Worm (Caenorhabditis elegans): ENCODE measurements around the gene F10E9.5.

The F10E9.5 gene

DNA sequence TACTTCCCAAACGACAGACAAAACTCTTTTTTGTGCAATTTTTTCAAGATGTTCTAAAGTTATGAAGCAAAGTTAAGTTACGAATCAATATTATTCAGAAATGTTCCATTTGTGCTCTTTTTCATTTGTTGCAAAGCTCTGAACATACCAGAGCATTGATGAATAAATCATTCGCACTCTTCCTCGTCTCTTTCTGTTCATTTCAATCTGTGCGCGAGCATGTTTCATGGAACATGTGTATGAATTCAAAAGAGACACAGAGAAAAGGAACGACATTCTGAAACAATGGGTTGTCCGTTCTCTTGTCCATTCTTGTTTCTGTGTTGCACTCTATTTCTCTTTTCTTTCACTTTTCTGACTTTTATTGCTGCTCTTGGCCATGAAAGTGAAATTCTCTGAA, 27.0 kb upstream of the F10E9.5 start:
- TF ChIP-seq drap-1 (GFP tag; optimal IDR thresholded peaks at IDR 0.05) (no peak), nhr-2 (tag; optimal IDR thresholded peaks at IDR 0.05) (no peak)

DNA sequence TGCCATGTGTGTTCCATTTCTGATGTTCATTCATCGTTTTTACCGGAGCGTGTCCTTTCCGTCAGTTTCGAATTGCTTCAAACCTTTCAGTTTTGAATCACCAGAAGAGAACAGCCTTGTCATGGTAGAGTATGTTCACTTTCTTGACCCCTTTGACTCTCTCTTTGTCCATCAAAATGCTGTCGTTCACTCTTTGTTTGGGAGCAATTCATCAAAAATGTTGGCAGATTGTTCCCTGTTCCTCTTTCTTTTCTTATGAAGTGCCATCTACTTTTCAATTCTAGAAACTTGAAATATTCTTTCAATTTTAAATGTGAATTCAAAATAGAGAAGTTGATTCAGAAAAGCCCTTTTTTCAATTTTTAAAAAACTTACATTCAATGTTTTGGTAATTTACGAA, 26.1 kb upstream of the F10E9.5 start:
- TF ChIP-seq nhr-2 (tag; optimal IDR thresholded peaks at IDR 0.05): peak; percentile 4
- TF ChIP-seq ham-2 (GFP tag; optimal IDR thresholded peaks at IDR 0.05): no peak

DNA sequence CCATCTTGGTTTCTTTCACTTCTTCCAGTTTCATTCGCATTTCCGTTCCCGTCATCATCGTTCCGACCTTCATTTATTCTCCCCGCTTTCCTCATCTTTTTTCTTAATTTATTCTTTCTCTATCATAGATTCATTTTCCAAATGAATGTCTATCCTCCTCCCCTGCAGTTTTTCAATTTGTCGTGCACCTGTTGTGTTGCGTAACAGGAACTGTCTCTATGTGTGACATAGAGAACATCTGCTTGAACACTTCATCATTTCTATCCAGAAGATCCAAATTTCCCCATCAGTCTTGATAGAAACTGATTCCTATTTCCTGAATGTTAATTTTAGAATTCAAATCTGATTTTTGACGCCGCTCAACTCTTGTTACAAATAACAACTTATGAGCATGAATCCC, 23.9 kb upstream of the F10E9.5 start:
- no peak for TF ChIP-seq nhr-237 (tag; optimal IDR thresholded peaks at IDR 0.05)
- peak; percentile 21 for TF ChIP-seq nhr-2 (tag; optimal IDR thresholded peaks at IDR 0.05)
- peak; percentile 35 for TF ChIP-seq zip-8 (tag; optimal IDR thresholded peaks at IDR 0.05)
- TF ChIP-seq blmp-1 (tag; optimal IDR thresholded peaks at IDR 0.05): no peak
- TF ChIP-seq lin-13 (tag; optimal IDR thresholded peaks at IDR 0.05): no peak
- TF ChIP-seq mab-5 (tag; optimal IDR thresholded peaks at IDR 0.05): no peak
- TF ChIP-seq drap-1 (GFP tag; optimal IDR thresholded peaks at IDR 0.05): no peak
- no peak for TF ChIP-seq unc-62 (GFP tag; optimal IDR thresholded peaks at IDR 0.05)
- TF ChIP-seq hlh-1 (tag; optimal IDR thresholded peaks at IDR 0.05): peak; percentile 5

DNA sequence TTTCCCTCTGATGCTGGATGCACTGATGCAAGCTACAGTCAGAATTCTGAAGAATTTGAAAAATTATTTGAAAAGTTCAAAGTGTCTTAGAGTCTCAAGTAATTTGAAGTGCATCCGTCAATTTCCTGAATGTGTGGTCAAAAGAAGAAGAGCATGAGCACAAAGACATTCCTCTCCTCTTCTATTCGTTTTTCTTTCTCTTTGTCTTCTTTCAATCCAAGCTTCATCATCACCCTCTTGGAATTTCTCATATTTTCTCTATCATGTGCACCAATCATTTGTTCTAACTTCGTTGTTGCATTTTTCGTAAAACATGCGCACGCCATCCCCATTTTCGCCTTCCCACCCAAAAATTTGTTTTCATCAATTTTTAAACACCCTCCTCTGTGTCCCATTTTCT, 21.4 kb upstream of the F10E9.5 start:
- TF ChIP-seq ceh-43 (GFP tag; optimal IDR thresholded peaks at IDR 0.05) (no peak), ces-1 (GFP tag; optimal IDR thresholded peaks at IDR 0.05) (peak; percentile 23), mab-5 (tag; optimal IDR thresholded peaks at IDR 0.05) (no peak)

DNA sequence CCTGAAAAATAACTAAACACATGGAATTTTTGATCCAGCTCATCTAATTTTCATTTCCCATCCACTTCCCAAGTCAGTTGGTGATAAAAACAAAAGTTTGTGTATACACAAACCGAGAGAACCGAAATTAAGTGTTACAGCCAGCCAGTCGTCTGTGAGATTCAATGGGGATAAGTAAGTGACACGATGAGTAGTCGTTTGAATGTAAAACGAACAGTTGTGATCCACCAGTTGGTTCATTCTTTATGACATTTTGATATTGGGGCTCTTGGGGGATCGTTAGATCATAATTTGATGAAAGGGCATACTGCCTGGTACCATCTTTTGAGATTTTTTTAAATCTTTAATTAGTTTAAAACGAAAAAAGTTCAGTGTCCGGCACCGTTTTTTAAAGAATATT, 20.6 kb upstream of the F10E9.5 start:
- TF ChIP-seq mep-1 (tag; optimal IDR thresholded peaks at IDR 0.05): no peak
- peak; percentile 91 for TF ChIP-seq hlh-1 (tag; optimal IDR thresholded peaks at IDR 0.05)

DNA sequence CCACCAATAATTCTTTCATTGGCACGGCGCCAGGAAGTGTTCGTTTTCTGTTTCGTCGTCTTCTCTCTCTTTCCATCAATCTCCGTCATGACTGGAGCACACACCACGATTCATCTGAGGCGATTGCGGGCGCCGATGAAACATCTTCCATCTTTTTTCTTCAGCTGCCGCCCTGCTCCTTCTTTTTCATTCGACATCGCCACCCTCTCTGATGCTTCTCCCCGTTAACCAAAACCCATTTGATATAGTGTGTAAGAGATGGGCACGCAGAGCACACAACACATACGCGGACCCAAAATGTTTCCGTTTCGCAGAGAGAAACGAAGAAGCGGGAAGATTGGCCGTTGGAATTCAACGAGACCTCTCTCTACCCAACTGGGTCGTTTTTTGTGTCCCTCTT, 19.9 kb upstream of the F10E9.5 start:
- peak; percentile 66 for TF ChIP-seq unc-120 (tag; optimal IDR thresholded peaks at IDR 0.05; ENCODE audit: poor library complexity, severe bottlenecking)
- TF ChIP-seq sptf-1 (tag; optimal IDR thresholded peaks at IDR 0.05): peak; percentile 27
- no peak for TF ChIP-seq ces-1 (GFP tag; optimal IDR thresholded peaks at IDR 0.05)

DNA sequence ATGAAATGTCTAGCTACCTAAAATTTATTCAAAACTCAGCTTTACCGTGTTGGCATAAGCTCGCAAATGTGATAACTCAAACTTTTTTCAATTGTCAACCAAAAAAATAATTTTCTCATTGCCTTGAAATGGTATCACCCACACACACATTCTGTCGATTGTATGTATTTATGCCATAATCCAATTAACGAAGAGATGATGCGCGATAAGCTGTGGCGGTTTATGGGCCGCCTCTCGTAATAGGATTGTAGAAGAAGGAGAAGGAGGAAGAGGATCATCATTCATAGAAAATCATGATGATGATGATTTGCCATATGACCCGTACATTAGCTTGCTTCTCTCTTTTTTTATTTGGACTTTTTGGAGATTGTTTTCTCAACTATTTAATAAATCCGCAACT, 18.2 kb upstream of the F10E9.5 start:
- TF ChIP-seq ces-1 (GFP tag; optimal IDR thresholded peaks at IDR 0.05): peak; percentile 95
- TF ChIP-seq elt-1 (tag; optimal IDR thresholded peaks at IDR 0.05; ENCODE audit: borderline replicate concordance, insufficient read depth): peak; percentile 43
- TF ChIP-seq unc-39 (tag; optimal IDR thresholded peaks at IDR 0.05): no peak

DNA sequence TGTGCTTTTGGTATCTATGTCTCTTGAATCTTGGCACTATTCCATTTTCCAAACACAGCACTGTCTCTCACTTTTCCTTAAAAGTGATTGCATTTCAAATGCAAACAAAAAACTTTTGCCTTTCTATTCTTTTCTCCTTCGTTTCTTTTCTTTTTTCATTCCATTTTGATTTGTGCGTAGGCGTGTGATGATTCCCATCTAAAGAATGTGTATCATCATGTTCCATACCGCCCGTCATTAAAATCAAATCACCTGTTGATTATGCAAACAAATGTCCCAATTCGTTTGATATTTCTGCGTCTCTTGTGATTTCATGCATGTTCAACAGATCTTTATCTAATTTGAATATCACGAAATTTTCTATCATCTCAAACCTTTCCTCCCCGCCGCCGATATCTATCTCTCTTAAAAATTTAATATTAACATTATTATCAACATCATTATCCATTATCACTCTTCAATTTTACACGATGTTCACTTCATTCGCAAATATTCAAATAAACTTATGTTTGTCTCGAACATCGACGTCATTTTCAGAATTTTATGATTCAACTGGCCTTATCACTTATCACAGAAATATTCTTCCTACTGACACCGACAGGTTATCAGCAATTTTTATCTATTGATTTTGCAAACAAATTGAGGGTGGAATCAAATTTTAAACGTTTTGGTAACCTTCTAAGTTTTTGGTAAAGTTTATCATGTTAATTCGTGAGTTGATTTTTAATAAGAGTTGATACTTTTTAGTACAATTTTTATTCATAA, 15.9 kb upstream of the F10E9.5 start:
- TF ChIP-seq elt-1 (tag; optimal IDR thresholded peaks at IDR 0.05; ENCODE audit: borderline replicate concordance, insufficient read depth) (peak; percentile 11), ces-1 (GFP tag; optimal IDR thresholded peaks at IDR 0.05) (no peak), mls-2 (tag; optimal IDR thresholded peaks at IDR 0.05) (no peak), nhr-12 (tag; optimal IDR thresholded peaks at IDR 0.05) (no peak), ham-2 (GFP tag; optimal IDR thresholded peaks at IDR 0.05) (no peak), unc-62 (GFP tag; optimal IDR thresholded peaks at IDR 0.05) (peak; percentile 11), elt-3 (tag; optimal IDR thresholded peaks at IDR 0.05) (peak; percentile 22), lin-13 (tag; optimal IDR thresholded peaks at IDR 0.05) (no peak), ceh-83 (GFP tag; optimal IDR thresholded peaks at IDR 0.05) (no peak), lin-32 (GFP tag; optimal IDR thresholded peaks at IDR 0.05) (no peak), snpc-4 (tag; optimal IDR thresholded peaks at IDR 0.05) (no peak), nhr-28 (tag; optimal IDR thresholded peaks at IDR 0.05) (no peak), unc-120 (tag; optimal IDR thresholded peaks at IDR 0.05; ENCODE audit: poor library complexity, severe bottlenecking) (no peak)
